Fruit fly (Drosophila melanogaster) ovary, adult (tissue): ENCODE measurements around the gene CG7523.

ENCODE experiments used
- CG17801 ChIP-seq: fragments of 200-800 bp; optimal IDR thresholded peaks from 2 replicates; lab custom pipeline; 2019; ENCODE audit warnings: missing biosample characterization, mild to moderate bottlenecking, missing genetic modification characterization, moderate library complexity; ENCODE audit not compliant: partially characterized antibody

CG7523 gene

DNA sequence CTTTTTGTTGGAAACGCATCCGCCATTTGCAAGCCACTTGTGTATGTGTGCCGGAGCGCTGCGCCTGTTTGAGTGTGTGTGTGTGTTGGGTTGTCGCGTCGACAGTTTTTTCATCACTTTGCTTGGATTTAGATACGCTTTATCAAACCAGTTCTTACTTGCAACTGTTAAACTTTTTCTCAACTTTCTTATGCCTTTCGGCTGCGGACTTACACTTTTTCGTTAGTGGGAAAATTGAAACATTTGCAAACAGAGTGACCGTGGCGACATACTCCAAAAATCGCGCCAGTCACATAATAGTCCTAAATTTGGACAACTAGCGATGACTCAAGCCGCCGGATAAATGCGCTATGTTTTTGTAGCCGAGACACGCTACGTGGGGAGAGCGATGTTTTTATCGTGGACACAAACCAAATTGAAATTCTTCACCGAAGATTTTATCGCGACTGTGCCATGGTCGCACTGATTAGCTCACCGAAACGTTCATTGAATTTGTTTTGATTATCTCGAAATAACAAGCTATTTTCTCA, 11.6 kb upstream of the CG7523 start, which contains the start of the genes alt and CG7655:
alt (minus strand) TSS at position 272 of the 530 bp plus-strand sequence.
CG7655 (plus strand) TSS at position 426 of the 530 bp plus-strand sequence.
- peak; percentile 30 for TF ChIP-seq CG17801

DNA sequence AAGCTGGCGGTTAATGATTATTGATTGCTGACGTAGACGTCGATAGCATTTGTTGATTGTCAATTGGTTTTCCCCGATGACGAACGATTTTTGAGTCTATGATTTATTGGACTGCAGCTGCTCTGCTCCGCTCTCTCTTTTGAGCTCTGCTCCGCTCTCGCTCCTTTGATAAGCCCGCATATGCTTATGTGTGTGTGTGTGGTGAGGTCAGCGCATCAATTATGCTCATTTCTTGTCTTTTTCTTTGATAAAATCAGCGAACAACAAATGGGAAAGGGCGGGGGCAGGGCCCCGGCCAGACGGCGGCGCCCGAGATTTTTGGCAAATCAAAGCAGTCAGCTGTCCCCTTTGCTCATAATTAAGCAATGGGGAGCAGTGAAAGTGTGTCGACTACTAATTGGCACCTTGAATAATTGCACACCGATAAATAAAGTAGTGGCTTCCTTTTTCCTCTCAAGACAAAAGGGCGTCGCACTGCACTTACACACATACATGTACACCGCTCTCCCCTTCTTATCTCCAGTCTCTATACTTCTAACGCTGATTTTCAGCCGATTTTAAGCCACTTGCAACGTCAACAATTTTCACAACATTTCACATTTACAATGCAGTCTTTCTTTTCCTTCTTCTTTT, 11.0 kb upstream of the CG7523 start:
- no peak for TF ChIP-seq CG17801

DNA sequence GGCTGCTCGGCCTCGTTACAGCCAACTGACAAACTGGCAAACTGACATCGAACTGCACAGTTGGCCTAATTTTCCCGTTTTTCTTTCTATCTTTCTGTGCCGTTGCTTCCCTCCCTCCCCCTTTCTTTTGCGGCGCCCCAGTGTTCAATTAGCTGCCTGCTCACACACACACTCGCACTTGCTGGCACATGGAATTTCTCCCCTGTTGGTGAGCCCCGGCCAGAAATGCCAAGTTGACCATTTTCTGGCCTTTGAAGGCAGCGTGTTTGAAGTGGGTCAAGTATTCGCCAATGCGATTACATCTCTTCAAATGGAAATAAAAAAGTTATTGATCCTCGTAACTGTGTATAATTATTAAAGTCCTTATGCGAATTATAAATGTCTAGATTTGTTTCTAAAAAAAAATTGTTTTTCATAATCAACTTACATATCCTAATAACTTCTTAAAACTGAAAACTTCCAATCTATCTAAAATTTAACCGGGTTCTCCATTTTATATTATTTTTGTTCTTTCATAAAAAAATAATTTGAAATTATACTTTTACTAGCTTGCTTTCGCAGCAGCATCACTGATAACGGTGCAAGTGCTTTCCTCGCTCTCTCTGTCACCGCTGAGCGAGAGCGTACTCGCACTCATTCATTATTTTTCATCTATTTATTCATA, 10.1 kb upstream of the CG7523 start:
- no peak for TF ChIP-seq CG17801

DNA sequence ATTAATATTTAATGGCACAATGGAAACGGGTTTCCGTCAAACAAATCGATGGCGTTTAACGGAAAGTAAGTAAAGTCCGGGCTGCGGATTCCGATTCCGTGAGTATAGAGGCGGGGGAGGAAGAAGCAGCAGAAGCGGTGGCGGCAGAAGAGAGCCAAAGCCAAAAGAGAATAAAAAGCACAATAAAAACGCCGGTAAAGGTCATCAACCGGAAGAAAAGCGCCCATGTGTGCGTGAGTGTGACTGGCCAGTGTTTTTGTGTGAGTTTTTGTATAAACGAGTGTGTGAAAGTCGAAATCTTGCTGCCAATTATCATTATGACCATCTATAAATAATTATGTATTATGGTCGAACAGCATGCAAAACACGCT, 9.6 kb upstream of the CG7523 start:
- no peak for TF ChIP-seq CG17801

DNA sequence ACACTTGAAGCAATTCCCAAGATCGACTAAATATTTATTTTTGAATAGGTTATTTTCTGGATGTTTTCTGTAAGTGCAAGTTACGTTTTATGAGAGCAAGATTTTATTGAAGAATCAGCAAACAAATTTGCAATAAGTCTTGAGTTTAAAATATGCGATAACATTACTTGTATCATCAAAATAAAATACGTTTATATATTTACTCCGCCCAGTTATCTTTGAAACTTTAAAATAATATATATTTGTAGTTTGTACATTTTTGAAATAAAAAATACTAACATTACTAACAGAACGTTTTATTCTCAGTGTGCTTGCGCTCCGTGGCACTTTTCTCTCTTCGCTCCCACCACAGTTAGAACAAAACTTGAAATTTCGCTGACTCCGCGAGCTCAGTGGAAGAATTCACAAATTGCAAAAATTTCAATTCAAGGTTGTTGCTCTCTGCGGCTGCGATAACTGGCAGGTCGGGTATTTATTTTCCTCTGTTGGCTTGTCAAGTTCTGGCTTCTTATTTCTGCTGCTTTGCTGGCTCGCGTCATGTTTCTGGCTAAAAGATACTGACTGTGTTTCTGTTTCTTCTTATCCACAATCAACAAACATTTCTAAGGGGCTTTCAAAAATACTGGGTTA, 8.8 kb upstream of the CG7523 start:
- peak; percentile 90 for TF ChIP-seq CG17801

DNA sequence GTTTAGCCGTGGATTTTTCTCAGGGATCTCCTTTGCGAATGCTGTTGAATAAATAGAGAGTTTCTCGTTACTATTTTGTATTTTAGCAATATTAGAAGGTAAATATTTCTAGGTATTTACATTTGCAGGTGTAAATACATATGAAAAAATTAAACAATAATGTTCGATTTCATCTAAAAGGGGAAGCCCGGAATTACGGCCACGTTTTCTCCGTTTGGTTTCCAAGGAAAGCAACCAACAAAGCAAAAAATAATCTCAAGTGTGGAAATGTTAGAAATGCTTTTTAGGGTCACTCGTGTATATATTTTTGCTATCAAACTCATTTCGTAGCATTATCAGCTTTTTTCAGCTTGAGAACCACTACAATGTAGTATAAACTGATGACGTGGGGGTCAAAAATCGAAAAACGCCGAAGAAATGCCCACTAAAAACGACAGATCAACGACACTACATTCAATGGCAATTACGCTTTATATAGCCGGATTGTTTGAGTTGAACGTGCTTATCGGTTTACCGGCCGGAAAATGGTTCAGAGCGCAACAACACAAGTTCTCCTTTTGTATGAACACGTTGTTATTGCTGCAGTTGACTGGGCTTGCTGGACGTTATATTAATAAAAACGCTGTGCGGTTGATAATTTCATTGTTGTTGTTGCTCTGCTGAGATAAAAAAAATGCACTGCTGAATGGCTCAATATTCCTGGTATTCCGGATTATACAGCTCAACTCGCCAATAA, 7.6 kb upstream of the CG7523 start:
- peak; percentile 4 for TF ChIP-seq CG17801

DNA sequence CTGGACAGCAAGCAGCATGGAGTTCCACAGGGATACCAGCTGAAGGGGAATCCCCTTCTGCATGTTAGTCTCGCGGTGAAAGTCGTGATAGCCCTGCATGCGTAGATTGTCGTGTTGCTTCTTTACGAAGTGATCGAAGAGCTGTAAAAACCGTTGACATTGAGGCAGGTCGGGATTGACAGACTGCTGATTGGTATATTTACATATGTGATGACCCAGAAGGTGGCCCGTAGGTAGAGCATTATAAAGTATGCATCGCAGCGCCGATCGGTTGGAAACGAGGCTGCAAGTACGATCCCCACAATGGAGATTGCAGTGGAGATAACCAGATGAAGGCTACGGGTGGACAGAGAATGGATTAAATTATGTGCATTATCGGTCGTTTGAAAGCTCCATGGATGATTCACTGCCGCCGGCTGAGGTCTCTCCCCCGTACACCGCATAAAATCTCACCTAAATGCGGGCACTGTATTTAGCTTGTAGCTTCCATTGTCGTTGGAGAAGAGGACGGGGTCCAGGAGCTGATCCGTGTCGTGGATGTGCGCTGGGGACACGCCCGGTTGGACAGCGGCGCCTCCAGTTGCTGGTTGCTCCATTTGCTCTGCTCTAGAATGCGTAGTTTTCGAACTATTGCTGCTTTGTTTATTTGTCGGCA, 366 bp downstream of the CG7523 start:
- TF ChIP-seq CG17801, result no peak

DNA sequence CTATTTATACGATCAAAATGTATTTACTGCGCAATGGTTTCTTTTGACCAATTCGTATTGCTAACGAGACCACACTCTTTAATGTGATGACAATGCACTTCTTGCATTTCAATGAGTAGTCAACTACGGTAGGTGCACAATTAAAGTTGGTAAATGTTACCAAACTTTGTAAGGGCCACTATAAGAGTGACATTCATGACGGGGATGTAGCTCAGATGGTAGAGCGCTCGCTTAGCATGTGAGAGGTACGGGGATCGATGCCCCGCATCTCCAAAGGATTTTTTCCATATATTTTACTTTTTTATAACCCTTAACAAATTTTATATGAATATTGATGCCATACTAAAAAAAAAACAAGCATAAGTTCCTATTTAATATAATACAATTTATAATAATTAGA, 2.7 kb downstream of the CG7523 start:
- TF ChIP-seq CG17801, result no peak

DNA sequence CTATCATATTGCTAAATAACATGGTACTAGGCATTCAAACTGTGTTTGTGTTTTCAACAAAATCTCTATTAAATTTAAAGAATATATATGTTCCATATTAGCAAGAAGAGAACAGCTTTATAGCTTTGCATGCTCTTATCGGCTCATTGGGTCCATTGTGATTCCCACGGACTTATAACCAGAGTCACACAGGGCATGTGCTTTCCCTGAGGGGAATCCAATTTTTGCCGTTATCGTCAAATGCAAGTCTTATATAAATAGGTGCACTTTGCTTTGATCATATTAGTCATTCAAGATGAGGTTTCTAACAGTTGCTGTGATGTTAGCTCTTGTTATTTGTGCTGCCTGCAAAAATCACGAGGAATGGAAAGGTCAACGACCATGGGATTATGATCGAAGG, 3.4 kb downstream of the CG7523 start, which contains the start of gene CG45045:
CG45045 (plus strand) TSS at position 294 of the 400 bp plus-strand sequence.
- no peak for TF ChIP-seq CG17801

DNA sequence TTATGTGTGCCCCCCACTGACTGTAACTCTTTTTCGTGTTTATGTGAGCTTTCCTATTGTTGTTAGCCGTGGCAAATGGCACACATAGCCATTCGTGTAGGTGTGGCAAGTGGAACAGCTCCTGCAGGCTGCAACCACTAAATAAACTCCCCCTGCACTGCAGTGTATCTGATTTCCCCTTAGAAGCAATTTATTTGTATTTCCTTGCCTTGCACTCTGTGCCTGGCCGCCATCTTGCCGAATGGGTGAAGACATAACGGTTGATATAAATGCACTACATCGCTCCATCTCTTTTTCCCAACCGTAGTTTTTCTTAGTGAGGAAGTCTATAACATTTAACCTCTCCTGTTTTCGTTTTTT, 3.9 kb downstream of the CG7523 start:
- no peak for TF ChIP-seq CG17801

DNA sequence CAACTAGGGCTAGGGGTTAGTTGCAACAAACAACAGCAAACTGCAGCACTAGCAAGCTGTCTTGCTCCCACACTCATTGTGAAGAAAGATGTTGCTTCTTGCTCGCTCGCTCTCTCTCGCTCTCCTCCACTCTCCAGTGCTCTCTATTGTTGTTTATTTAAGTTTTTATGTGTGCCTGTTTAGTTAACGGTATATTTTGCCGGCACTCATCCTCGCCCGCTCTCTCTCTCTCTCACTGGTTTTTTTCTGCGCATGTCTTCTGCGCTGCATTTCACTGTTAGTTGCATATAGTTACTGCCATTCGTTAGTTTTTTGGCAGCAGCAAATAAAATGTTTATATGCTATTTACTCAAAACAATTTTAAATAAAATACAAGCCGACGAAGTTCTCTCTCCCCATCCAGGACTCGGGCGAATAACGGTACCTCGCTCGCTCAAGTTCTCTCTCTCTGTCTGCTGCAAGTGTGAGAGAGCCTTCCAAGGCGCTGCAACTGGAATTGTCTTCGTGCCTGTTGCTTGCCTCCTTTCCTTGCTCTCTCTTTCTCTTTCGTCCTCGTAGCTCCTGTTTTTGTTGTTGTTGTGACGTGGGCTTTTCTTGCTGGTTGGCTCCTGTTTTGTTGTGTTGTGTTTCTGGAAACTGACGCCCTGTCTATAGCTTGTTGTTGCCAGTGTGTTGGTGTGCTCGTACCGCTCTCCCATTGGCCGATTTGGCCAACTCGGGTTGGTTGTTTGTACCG, 4.5 kb downstream of the CG7523 start:
- no peak for TF ChIP-seq CG17801

DNA sequence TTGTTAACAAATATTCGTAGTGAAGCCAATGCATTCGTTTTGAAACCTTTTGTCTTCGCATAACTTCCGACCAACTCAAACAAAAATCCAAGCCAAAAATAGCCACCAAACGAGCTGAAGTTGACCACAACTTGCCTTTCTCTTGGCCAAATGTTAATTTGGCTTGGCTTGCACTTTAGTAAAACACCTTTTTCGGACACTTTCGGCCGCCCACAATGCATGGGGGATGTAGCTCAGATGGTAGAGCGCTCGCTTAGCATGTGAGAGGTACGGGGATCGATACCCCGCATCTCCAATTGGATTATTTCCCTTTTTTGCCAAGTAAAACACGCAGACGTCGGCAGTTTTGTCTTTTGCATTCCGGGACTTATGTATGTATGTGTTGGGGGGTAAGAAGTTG, 13.8 kb downstream of the CG7523 start:
- TF ChIP-seq CG17801, result no peak

DNA sequence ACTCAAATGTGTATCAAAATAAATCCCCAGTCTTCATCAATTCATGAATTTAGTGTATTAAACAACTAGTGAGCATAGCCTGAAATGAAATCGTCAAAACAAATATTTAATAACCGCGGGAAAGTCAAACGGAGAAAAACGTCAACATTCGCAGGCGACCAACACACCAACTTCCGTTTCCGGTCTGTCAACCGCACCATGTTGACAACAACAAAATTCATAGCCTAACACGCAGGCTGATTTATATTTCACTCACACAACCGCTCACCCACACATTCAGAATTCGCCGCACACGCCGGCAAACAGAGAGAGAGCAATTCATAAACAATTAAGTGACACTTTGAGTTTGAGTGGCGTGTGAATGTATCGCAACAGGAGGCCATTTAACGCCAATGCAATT, 15.7 kb downstream of the CG7523 start:
- no peak for TF ChIP-seq CG17801

DNA sequence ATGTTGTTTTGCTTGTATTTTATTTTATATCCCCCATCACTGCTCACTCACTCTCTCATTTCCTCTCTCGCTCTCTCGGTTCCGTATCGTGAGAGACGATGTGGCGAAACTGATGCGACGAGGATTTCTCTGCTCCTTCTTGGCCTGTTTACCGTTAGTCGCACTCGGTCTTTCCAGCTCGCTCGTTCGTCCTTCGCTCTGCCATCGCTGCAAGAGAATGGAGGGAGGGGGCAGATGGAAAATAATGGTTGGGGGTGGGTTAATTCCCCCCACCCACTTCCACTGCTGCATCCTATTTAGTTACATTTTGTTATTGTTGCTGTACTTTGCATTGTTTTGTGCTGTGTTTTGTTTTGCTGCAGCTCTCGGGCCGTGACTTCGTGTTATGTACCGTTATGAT, 16.8 kb downstream of the CG7523 start:
- no peak for TF ChIP-seq CG17801

DNA sequence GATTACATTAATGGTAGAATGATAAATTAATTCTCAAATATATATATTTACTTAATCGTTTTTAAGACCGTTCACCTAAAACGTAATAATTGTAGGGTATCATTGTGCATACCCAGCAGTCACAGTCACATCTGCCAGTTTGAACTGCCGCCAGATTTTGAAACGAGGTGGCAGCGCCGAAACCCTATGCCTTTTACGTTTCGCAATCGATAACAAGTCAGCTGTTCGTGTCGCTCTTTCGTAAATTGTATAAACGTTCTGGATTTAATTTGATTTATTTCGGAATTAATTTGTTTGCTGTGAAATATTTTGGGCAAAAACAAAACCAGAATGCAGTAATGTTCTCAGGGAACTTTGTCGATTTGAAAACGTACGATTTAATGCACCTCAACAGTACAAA, 23.3 kb downstream of the CG7523 start, which contains the start of gene CG14322:
CG14322 (plus strand) TSS at position 236 of the 400 bp plus-strand sequence.
- no peak for TF ChIP-seq CG17801
